Worm (Caenorhabditis elegans) whole organism, L3 larva: ENCODE results near the gene tab-1.
"Not testable (repeated sequence)": the region's sequence is repeated elsewhere in the genome, so short reads cannot be mapped to it uniquely, and the experiment has no call there.

ENCODE experiments used
- ZK546.5 ChIP-seq: sonication (generic microtip); optimal IDR thresholded peaks from 2 replicates; lab custom pipeline; 2017; ENCODE audit warnings: missing biosample characterization, missing genetic modification characterization
- aly-2 ChIP-seq: fragments of 150-350 bp; optimal IDR thresholded peaks from 2 replicates; lab custom pipeline; 2014; ENCODE audit warnings: missing biosample characterization, missing genetic modification characterization
- ama-1 ChIP-seq: fragments of 150-350 bp; optimal IDR thresholded peaks from 2 replicates; lab custom pipeline; 2018
- ceh-16 ChIP-seq: sonication (generic microtip); optimal IDR thresholded peaks from 2 replicates; lab custom pipeline; 2017; ENCODE audit warnings: missing biosample characterization, missing genetic modification characterization
- ceh-28 ChIP-seq: fragments of 150-350 bp; optimal IDR thresholded peaks from 2 replicates; lab custom pipeline; 2014; ENCODE audit warnings: missing biosample characterization, missing genetic modification reagents, missing genetic modification characterization
- ceh-82 ChIP-seq: fragments of 150-350 bp; optimal IDR thresholded peaks from 2 replicates; lab custom pipeline; 2014; ENCODE audit warnings: missing biosample characterization, missing genetic modification characterization
- ceh-9 ChIP-seq: sonication (generic microtip); optimal IDR thresholded peaks from 2 replicates; lab custom pipeline; 2018; ENCODE audit warnings: missing biosample characterization, missing genetic modification characterization
- daf-12 ChIP-seq: fragments of 150-350 bp; optimal IDR thresholded peaks from 2 replicates; lab custom pipeline; 2014; ENCODE audit warnings: missing biosample characterization, missing genetic modification reagents, missing genetic modification characterization
- egl-27 ChIP-seq: sonication (generic microtip); optimal IDR thresholded peaks from 4 replicates; lab custom pipeline; 2017; ENCODE audit warnings: missing biosample characterization, missing genetic modification reagents, missing genetic modification characterization
- egl-5 ChIP-seq: fragments of 150-350 bp; optimal IDR thresholded peaks from 2 replicates; lab custom pipeline; 2017; ENCODE audit warnings: missing biosample characterization, missing genetic modification reagents, missing genetic modification characterization, inconsistent platforms
- elt-1 ChIP-seq: fragments of 150-350 bp; optimal IDR thresholded peaks from 2 replicates; lab custom pipeline; 2014; ENCODE audit warnings: missing biosample characterization, missing genetic modification characterization
- elt-2 ChIP-seq: sonication (generic microtip); optimal IDR thresholded peaks from 2 replicates; lab custom pipeline; 2016; ENCODE audit warnings: missing genetic modification reagents, mild to moderate bottlenecking, missing genetic modification characterization, missing compliant biosample characterization
- elt-3 ChIP-seq, 3 experiments: fragments of 150-350 bp in 1 of 3; sonication (generic microtip) in 2 of 3; optimal IDR thresholded peaks; 2 replicates in 2 of 3; 4 replicates in 1 of 3; lab custom pipeline; 2014 to 2017; ENCODE audit warnings: missing biosample characterization in 3 of 3, missing genetic modification characterization in 3 of 3
- eor-1 ChIP-seq, 2 experiments: fragments of 150-350 bp; optimal IDR thresholded peaks; 2 replicates each; lab custom pipeline; 2014 to 2018; ENCODE audit warnings: missing biosample characterization in 2 of 2, missing genetic modification characterization in 2 of 2
- fkh-10 ChIP-seq: sonication (generic microtip); optimal IDR thresholded peaks from 2 replicates; lab custom pipeline; 2017; ENCODE audit warnings: missing biosample characterization, missing genetic modification reagents, missing genetic modification characterization
- fkh-2 ChIP-seq: fragments of 150-350 bp; optimal IDR thresholded peaks from 2 replicates; lab custom pipeline; 2014; ENCODE audit warnings: missing biosample characterization, missing genetic modification reagents, missing genetic modification characterization
- fos-1 ChIP-seq: fragments of 150-350 bp; optimal IDR thresholded peaks from 2 replicates; lab custom pipeline; 2014; ENCODE audit warnings: missing biosample characterization, missing genetic modification characterization
- jun-1 ChIP-seq: fragments of 150-350 bp; optimal IDR thresholded peaks from 2 replicates; lab custom pipeline; 2014; ENCODE audit warnings: missing biosample characterization, missing genetic modification reagents, missing genetic modification characterization
- lin-15B ChIP-seq: fragments of 150-350 bp; optimal IDR thresholded peaks from 2 replicates; lab custom pipeline; 2014; ENCODE audit warnings: missing biosample characterization, missing genetic modification characterization
- lin-39 ChIP-seq: fragments of 150-350 bp; optimal IDR thresholded peaks from 2 replicates; lab custom pipeline; 2018; ENCODE audit warnings: missing biosample characterization, missing genetic modification reagents, missing genetic modification characterization
- lsy-12 ChIP-seq: sonication (generic microtip); optimal IDR thresholded peaks from 2 replicates; lab custom pipeline; 2016; ENCODE audit warnings: mild to moderate bottlenecking, missing genetic modification characterization, missing compliant biosample characterization
- mdl-1 ChIP-seq: fragments of 150-350 bp; optimal IDR thresholded peaks from 2 replicates; lab custom pipeline; 2014; ENCODE audit warnings: missing biosample characterization, missing genetic modification characterization
- mml-1 ChIP-seq: fragments of 150-350 bp; sonication (generic microtip); optimal IDR thresholded peaks from 3 replicates; lab custom pipeline; 2014; ENCODE audit warnings: missing biosample characterization, missing genetic modification characterization
- nfya-1 ChIP-seq: sonication (generic microtip); optimal IDR thresholded peaks from 2 replicates; lab custom pipeline; 2017; ENCODE audit warnings: missing genetic modification characterization, mild to moderate bottlenecking, missing compliant biosample characterization, antibody characterized with exemption, moderate library complexity; ENCODE audit not compliant: insufficient read depth
- nhr-23 ChIP-seq: fragments of 150-350 bp; optimal IDR thresholded peaks from 2 replicates; lab custom pipeline; 2014; ENCODE audit warnings: missing biosample characterization, missing genetic modification reagents, missing genetic modification characterization
- nhr-237 ChIP-seq: fragments of 150-350 bp; optimal IDR thresholded peaks from 2 replicates; lab custom pipeline; 2014; ENCODE audit warnings: missing biosample characterization, missing genetic modification characterization
- nhr-25 ChIP-seq: sonication (generic microtip); optimal IDR thresholded peaks from 2 replicates; lab custom pipeline; 2017; ENCODE audit warnings: missing biosample characterization, missing genetic modification characterization
- nhr-28 ChIP-seq: fragments of 150-350 bp; optimal IDR thresholded peaks from 2 replicates; lab custom pipeline; 2014; ENCODE audit warnings: missing biosample characterization, missing genetic modification characterization
- nhr-43 ChIP-seq: sonication (generic microtip); optimal IDR thresholded peaks from 2 replicates; lab custom pipeline; 2016; ENCODE audit warnings: mild to moderate bottlenecking, missing genetic modification characterization, missing compliant biosample characterization; ENCODE audit not compliant: poor library complexity, severe bottlenecking
- nhr-67 ChIP-seq: fragments of 150-350 bp; optimal IDR thresholded peaks from 2 replicates; lab custom pipeline; 2014; ENCODE audit warnings: missing biosample characterization, missing genetic modification characterization
- nhr-76 ChIP-seq: fragments of 150-350 bp; sonication (generic microtip); optimal IDR thresholded peaks from 5 replicates; lab custom pipeline; 2014; ENCODE audit warnings: missing biosample characterization, missing genetic modification characterization
- nhr-77 ChIP-seq: fragments of 150-350 bp; optimal IDR thresholded peaks from 2 replicates; lab custom pipeline; 2014; ENCODE audit warnings: missing biosample characterization, missing genetic modification characterization
- pha-4 ChIP-seq: fragments of 150-350 bp; optimal IDR thresholded peaks from 2 replicates; lab custom pipeline; 2014; ENCODE audit warnings: missing biosample characterization, missing genetic modification reagents, missing genetic modification characterization
- pqm-1 ChIP-seq: fragments of 150-350 bp; optimal IDR thresholded peaks from 2 replicates; lab custom pipeline; 2017; ENCODE audit warnings: missing biosample characterization, missing genetic modification characterization, inconsistent platforms
- sea-2 ChIP-seq: fragments of 150-350 bp; sonication (generic microtip); optimal IDR thresholded peaks from 4 replicates; lab custom pipeline; 2014; ENCODE audit warnings: missing biosample characterization, missing genetic modification reagents, missing genetic modification characterization
- skn-1 ChIP-seq: fragments of 150-350 bp; optimal IDR thresholded peaks from 2 replicates; lab custom pipeline; 2014; ENCODE audit warnings: missing biosample characterization, missing genetic modification characterization
- tbx-2 ChIP-seq: sonication (generic microtip); optimal IDR thresholded peaks from 2 replicates; lab custom pipeline; 2016; ENCODE audit warnings: mild to moderate bottlenecking, missing genetic modification characterization, missing compliant biosample characterization
- unc-39 ChIP-seq: sonication (generic microtip); optimal IDR thresholded peaks from 4 replicates; lab custom pipeline; 2017; ENCODE audit warnings: missing biosample characterization, missing genetic modification characterization
- unc-62 ChIP-seq: fragments of 150-350 bp; sonication (generic microtip); optimal IDR thresholded peaks from 4 replicates; lab custom pipeline; 2014; ENCODE audit warnings: missing biosample characterization, missing genetic modification reagents, missing genetic modification characterization
- zag-1 ChIP-seq: fragments of 150-350 bp; optimal IDR thresholded peaks from 2 replicates; lab custom pipeline; 2014; ENCODE audit warnings: missing biosample characterization, missing genetic modification characterization
- ztf-11 ChIP-seq: fragments of 150-350 bp; optimal IDR thresholded peaks from 2 replicates; lab custom pipeline; 2014; ENCODE audit warnings: missing biosample characterization, missing genetic modification characterization
- ztf-4 ChIP-seq: fragments of 150-350 bp; optimal IDR thresholded peaks from 2 replicates; lab custom pipeline; 2014; ENCODE audit warnings: missing biosample characterization, missing genetic modification characterization

tab-1 gene

ce11 chrII:6768014-6768413 lies 35.1 kb upstream of the tab-1 start, which contains the start of gene F41G3.18:
TSS of gene F41G3.18 (plus strand) at chrII:6768314.
- TF ChIP-seq daf-12 (no peak), elt-2 (peak; percentile 41)

ce11 chrII:6770030-6770429 lies 33.1 kb upstream of the tab-1 start:
- TF ChIP-seq nhr-237 (tag; lab: Kevin White, UChicago) (no peak), elt-1 (tag; lab: Kevin White, UChicago) (no peak), elt-3 (tag; optimal IDR thresholded peaks at IDR 0.05; lab: Kevin White, UChicago) (no peak), fkh-2 (no peak), ama-1 (lab: Kevin White, UChicago) (no peak)
- TF ChIP-seq, all 47 proteins: peak for 0

- TF ChIP-seq ceh-28, result no peak
- no peak for TF ChIP-seq lin-39
- no peak for TF ChIP-seq ceh-16 (tag; lab: Kevin White, UChicago)
- no peak for TF ChIP-seq nhr-28
- TF ChIP-seq fkh-2, result no peak
- no peak for TF ChIP-seq nfya-1 (tag; lab: Kevin White, UChicago)
- TF ChIP-seq fos-1 (tag; lab: Kevin White, UChicago), result no peak
- TF ChIP-seq unc-62 (GFP tag; lab: Kevin White, UChicago), result no peak
These were observed 30.6 kb upstream of the tab-1 start for ce11 chrII:6772482-6772881.

ce11 chrII:6775076-6775475 lies 28.0 kb upstream of the tab-1 start, which contains the start of gene agr-1:
TSS of gene agr-1 (minus strand) at chrII:6775176.
- not testable (repeated sequence) for TF ChIP-seq lsy-12, jun-1, aly-2 (tag; lab: Kevin White, UChicago)
- TF ChIP-seq, all 47 proteins: peak for 0; not testable (repeated sequence) for 47

ce11 chrII:6776418-6777034 lies 26.6 kb upstream of the tab-1 start, which contains the start of gene ssup-72:
TSS of gene ssup-72 (plus strand) at chrII:6776598.
- TF ChIP-seq skn-1 (tag; lab: Kevin White, UChicago), result no peak
- no peak for TF ChIP-seq zag-1
- peak; percentile 23 for TF ChIP-seq tbx-2 (tag; lab: Kevin White, UChicago)
- TF ChIP-seq fos-1 (tag; lab: Kevin White, UChicago), result no peak
- no peak for TF ChIP-seq egl-27 (tag; lab: Kevin White, UChicago)
- TF ChIP-seq ztf-4 (tag; lab: Kevin White, UChicago), result no peak
- no peak for TF ChIP-seq elt-1 (tag; lab: Kevin White, UChicago)
- TF ChIP-seq ztf-11 (tag; lab: Kevin White, UChicago), result no peak
- no peak for TF ChIP-seq eor-1 (tag; optimal IDR thresholded peaks at IDR 0.05; lab: Kevin White, UChicago)
- TF ChIP-seq mml-1, result no peak
- TF ChIP-seq nhr-25 (tag; lab: Kevin White, UChicago), result peak; percentile 7
- TF ChIP-seq fkh-2, result no peak
- TF ChIP-seq nhr-237 (tag; lab: Kevin White, UChicago), result no peak
- no peak for TF ChIP-seq nhr-76 (tag; lab: Kevin White, UChicago)
- TF ChIP-seq elt-2, result peak; percentile 15
- TF ChIP-seq ceh-16 (tag; lab: Kevin White, UChicago), result no peak
- TF ChIP-seq nhr-67, result no peak
- TF ChIP-seq nhr-43 (tag; lab: Kevin White, UChicago), result peak; percentile 90
- no peak for TF ChIP-seq ceh-82 (tag; lab: Kevin White, UChicago)
- TF ChIP-seq ZK546.5, result no peak
- no peak for TF ChIP-seq nhr-77 (tag; lab: Kevin White, UChicago)
- TF ChIP-seq jun-1 (tag; lab: Kevin White, UChicago), result no peak
- no peak for TF ChIP-seq fkh-10
- peak; percentile 1 for TF ChIP-seq egl-5 (tag; lab: Kevin White, UChicago)
- TF ChIP-seq mdl-1 (tag; lab: Kevin White, UChicago), result no peak
- TF ChIP-seq elt-3 (tag; optimal IDR thresholded peaks at IDR 0.05; lab: Kevin White, UChicago), result no peak
- TF ChIP-seq aly-2 (tag; lab: Kevin White, UChicago), result no peak
- TF ChIP-seq sea-2 (GFP tag; lab: Kevin White, UChicago), result no peak
- no peak for TF ChIP-seq pqm-1 (tag; lab: Kevin White, UChicago)
- peak; percentile 68 for TF ChIP-seq nfya-1 (tag; lab: Kevin White, UChicago)
- TF ChIP-seq daf-12, result no peak
- no peak for TF ChIP-seq ceh-9
- peak; percentile 65 for TF ChIP-seq nhr-23
- peak; percentile 72 for TF ChIP-seq pha-4
- TF ChIP-seq unc-62 (GFP tag; lab: Kevin White, UChicago), result no peak
- no peak for TF ChIP-seq lin-39
- no peak for TF ChIP-seq ceh-28
- TF ChIP-seq lsy-12 (tag; lab: Kevin White, UChicago), result peak; percentile 30
- TF ChIP-seq nhr-28, result no peak
- no peak for TF ChIP-seq unc-39
- peak; percentile 71 for TF ChIP-seq lin-15B
